Worm (Caenorhabditis elegans): Measurements from ENCODE around the gene F15G9.1.
A peak's percentile ranks its signal among the peaks of the same experiment; 100 is the strongest.

Gene F15G9.1

DNA sequence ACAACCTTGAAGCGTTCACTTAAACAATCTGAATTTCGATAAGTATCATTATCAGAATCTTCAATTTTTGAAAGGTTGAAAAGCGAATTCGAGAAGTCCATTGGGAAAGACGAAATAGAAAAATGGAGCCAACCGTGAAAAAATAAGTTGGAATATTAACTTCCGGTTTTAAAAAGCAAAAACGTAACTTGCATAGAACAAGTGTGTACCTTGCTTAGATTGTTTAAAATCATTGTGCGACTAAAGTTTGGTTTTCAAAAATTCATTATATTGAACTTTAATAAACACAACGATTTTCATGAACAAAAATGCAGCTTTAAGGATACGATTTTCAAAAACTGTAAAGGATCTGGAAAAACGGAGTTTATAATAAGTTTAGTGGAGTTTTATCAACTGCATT, 7.4 kb downstream of the F15G9.1 start, which contains the start of gene F15G9.2:
Gene F15G9.2, minus strand, starts transcription at position 101 of the 400 bp plus-strand sequence.
- no peak for TF ChIP-seq T22C8.4 (GFP tag; IDR thresholded peaks at IDR 0.05)

- TF ChIP-seq tab-1 (GFP tag; IDR thresholded peaks at IDR 0.05) (no peak), med-1 (GFP tag; optimal IDR thresholded peaks at IDR 0.05; ENCODE audit: insufficient read depth) (no peak), ref-1 (GFP tag; conservative IDR thresholded peaks at IDR 0.05) (no peak), klf-2 (GFP tag; conservative IDR thresholded peaks at IDR 0.05) (no peak), cog-1 (tag; optimal IDR thresholded peaks at IDR 0.05) (no peak), T22C8.4 (GFP tag; IDR thresholded peaks at IDR 0.05) (no peak), ztf-23 (GFP tag; IDR thresholded peaks at IDR 0.05) (no peak), flt-1 (GFP tag; IDR thresholded peaks at IDR 0.05) (no peak), ztf-29 (GFP tag; IDR thresholded peaks at IDR 0.05) (no peak)
These were observed 11.1 kb downstream of the F15G9.1 start, which contains the start of gene him-4 for ce11 chrX:9717265-9717664. Gene him-4, plus strand, starts transcription at chrX:9717565.

ce11 chrX:9719070-9719469, 12.9 kb downstream of the F15G9.1 start:
- TF ChIP-seq klf-2 (GFP tag; conservative IDR thresholded peaks at IDR 0.05) (no peak), ztf-29 (GFP tag; IDR thresholded peaks at IDR 0.05) (no peak), tab-1 (GFP tag; IDR thresholded peaks at IDR 0.05) (no peak), flt-1 (GFP tag; IDR thresholded peaks at IDR 0.05) (no peak), ref-1 (GFP tag; conservative IDR thresholded peaks at IDR 0.05) (no peak), med-1 (GFP tag; optimal IDR thresholded peaks at IDR 0.05; ENCODE audit: insufficient read depth) (no peak), T22C8.4 (GFP tag; IDR thresholded peaks at IDR 0.05) (no peak), cog-1 (tag; optimal IDR thresholded peaks at IDR 0.05) (no peak), ztf-23 (GFP tag; IDR thresholded peaks at IDR 0.05) (no peak)

ce11 chrX:9735479-9735878, 29.3 kb downstream of the F15G9.1 start:
- TF ChIP-seq klf-2 (GFP tag; conservative IDR thresholded peaks at IDR 0.05) (no peak), ztf-23 (GFP tag; IDR thresholded peaks at IDR 0.05) (no peak), tab-1 (GFP tag; IDR thresholded peaks at IDR 0.05) (no peak), flt-1 (GFP tag; IDR thresholded peaks at IDR 0.05) (no peak), ref-1 (GFP tag; conservative IDR thresholded peaks at IDR 0.05) (no peak), med-1 (GFP tag; optimal IDR thresholded peaks at IDR 0.05; ENCODE audit: insufficient read depth) (no peak), T22C8.4 (GFP tag; IDR thresholded peaks at IDR 0.05) (no peak), ztf-29 (GFP tag; IDR thresholded peaks at IDR 0.05) (no peak)

DNA sequence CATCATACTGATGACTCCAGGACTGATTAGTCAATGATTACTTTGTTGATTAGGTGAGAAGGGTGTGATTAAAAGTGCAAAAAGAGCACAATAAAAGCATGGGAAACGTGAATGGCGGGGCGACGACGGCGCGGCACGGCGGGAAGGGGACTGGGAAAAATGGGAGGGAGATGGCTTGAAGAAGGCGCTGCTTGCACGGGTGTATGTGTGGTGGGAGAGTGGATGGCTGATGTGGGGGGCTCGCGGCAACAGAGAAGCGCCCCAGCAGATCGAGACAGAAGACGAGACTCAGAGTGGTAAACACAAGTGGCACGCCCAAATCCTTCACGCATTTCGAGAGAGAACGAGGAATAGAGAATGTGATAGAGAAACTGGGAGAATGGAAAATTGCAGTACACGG, 31.5 kb downstream of the F15G9.1 start, which contains the start of gene F15G9.5:
Gene F15G9.5, minus strand, starts transcription at position 159 of the 400 bp plus-strand sequence.
- 0 out of 2 replicates have a peak, but pooled peaks have one; percentile 48 for TF ChIP-seq ztf-23 (GFP tag; IDR thresholded peaks at IDR 0.05)
- TF ChIP-seq flt-1 (GFP tag; IDR thresholded peaks at IDR 0.05) = 0 out of 2 replicates have a peak, but pooled peaks have one; percentile 35
- no peak for TF ChIP-seq tab-1 (GFP tag; IDR thresholded peaks at IDR 0.05)

DNA sequence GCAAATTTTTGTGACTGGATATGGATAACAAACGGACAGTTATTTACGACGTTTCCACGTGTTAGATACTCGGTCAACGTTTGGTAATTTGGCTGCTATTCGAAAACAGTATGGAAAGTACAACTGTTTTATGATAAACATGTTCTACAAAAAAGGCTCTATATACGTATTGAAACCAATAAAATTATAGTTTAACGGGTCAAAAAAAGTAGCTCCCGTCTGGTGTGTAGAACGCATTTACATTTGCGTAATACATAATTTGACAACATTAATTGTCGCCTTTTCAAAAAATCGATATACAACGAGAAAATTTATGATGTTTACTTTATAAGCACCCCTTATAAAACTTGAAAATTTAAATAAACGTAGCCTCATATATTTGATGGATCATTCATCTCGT, 35.9 kb downstream of the F15G9.1 start:
- TF ChIP-seq med-1 (GFP tag; optimal IDR thresholded peaks at IDR 0.05; ENCODE audit: insufficient read depth) (no peak), ztf-29 (GFP tag; IDR thresholded peaks at IDR 0.05) (no peak), klf-2 (GFP tag; conservative IDR thresholded peaks at IDR 0.05) (no peak), ref-1 (GFP tag; conservative IDR thresholded peaks at IDR 0.05) (no peak), cog-1 (tag; optimal IDR thresholded peaks at IDR 0.05) (no peak), T22C8.4 (GFP tag; IDR thresholded peaks at IDR 0.05) (no peak), flt-1 (GFP tag; IDR thresholded peaks at IDR 0.05) (no peak), ztf-23 (GFP tag; IDR thresholded peaks at IDR 0.05) (no peak), tab-1 (GFP tag; IDR thresholded peaks at IDR 0.05) (no peak)

- peak; percentile 99 for TF ChIP-seq tab-1 (GFP tag; IDR thresholded peaks at IDR 0.05)
- TF ChIP-seq ztf-23 (GFP tag; IDR thresholded peaks at IDR 0.05) = peak; percentile 98
- peak; percentile 98 for TF ChIP-seq ztf-29 (GFP tag; IDR thresholded peaks at IDR 0.05)
- peak; percentile 98 for TF ChIP-seq cog-1 (tag; optimal IDR thresholded peaks at IDR 0.05)
- TF ChIP-seq T22C8.4 (GFP tag; IDR thresholded peaks at IDR 0.05) = peak; percentile 98
- TF ChIP-seq flt-1 (GFP tag; IDR thresholded peaks at IDR 0.05) = peak; percentile 99
- TF ChIP-seq med-1 (GFP tag; optimal IDR thresholded peaks at IDR 0.05; ENCODE audit: insufficient read depth) = peak; percentile 78
- peak; percentile 99 for TF ChIP-seq klf-2 (GFP tag; conservative IDR thresholded peaks at IDR 0.05)
- TF ChIP-seq ref-1 (GFP tag; conservative IDR thresholded peaks at IDR 0.05) = peak; percentile 97
These were observed 37.3 kb downstream of the F15G9.1 start for ce11 chrX:9743513-9743914.

DNA sequence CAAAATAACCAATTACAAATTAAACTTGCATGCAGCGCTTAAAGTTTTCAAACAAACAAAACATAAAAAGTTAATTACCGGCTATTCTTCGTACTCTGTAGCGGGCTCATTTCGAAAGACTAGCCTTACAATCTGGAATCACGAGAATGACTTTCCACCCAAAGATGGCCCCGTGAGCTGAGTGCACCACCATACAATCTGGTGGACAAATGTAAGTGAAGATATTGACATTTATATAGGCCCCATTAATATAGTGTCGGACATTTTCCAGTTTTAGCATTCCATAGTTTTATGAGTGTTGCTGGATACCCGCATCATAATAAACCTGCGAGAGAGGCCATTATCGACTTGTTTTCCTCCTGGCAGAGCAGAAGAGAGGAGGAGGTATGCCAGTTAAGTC, 48.4 kb downstream of the F15G9.1 start:
- no peak for TF ChIP-seq cog-1 (tag; optimal IDR thresholded peaks at IDR 0.05)
- TF ChIP-seq ref-1 (GFP tag; conservative IDR thresholded peaks at IDR 0.05) = no peak
- no peak for TF ChIP-seq med-1 (GFP tag; optimal IDR thresholded peaks at IDR 0.05; ENCODE audit: insufficient read depth)
- no peak for TF ChIP-seq ztf-29 (GFP tag; IDR thresholded peaks at IDR 0.05)
- no peak for TF ChIP-seq tab-1 (GFP tag; IDR thresholded peaks at IDR 0.05)
- TF ChIP-seq T22C8.4 (GFP tag; IDR thresholded peaks at IDR 0.05) = no peak

ce11 chrX:9756971-9757370, 50.8 kb downstream of the F15G9.1 start, which contains the start of gene T09B9.1:
Gene T09B9.1, plus strand, starts transcription at chrX:9757271.
- TF ChIP-seq T22C8.4 (GFP tag; IDR thresholded peaks at IDR 0.05) = no peak
- no peak for TF ChIP-seq klf-2 (GFP tag; conservative IDR thresholded peaks at IDR 0.05)
- no peak for TF ChIP-seq ref-1 (GFP tag; conservative IDR thresholded peaks at IDR 0.05)
- no peak for TF ChIP-seq cog-1 (tag; optimal IDR thresholded peaks at IDR 0.05)
- no peak for TF ChIP-seq tab-1 (GFP tag; IDR thresholded peaks at IDR 0.05)
- TF ChIP-seq flt-1 (GFP tag; IDR thresholded peaks at IDR 0.05) = no peak
- no peak for TF ChIP-seq ztf-29 (GFP tag; IDR thresholded peaks at IDR 0.05)
- no peak for TF ChIP-seq ztf-23 (GFP tag; IDR thresholded peaks at IDR 0.05)
